Worm (Caenorhabditis elegans) whole organism, L4/young adult: Measurements from ENCODE around the gene D1022.9.

Source experiments
- W03F9.2 ChIP-seq: fragments of 150-350 bp; optimal IDR thresholded peaks from 2 replicates; lab custom pipeline; 2014; ENCODE audit warnings: missing biosample characterization, missing genetic modification characterization
- dao-5 ChIP-seq: sonication (generic microtip); optimal IDR thresholded peaks from 2 replicates; lab custom pipeline; 2016; ENCODE audit warnings: missing genotype, missing genetic modification characterization, moderate library complexity, missing compliant biosample characterization
- him-1 ChIP-seq: sonication (generic microtip); optimal IDR thresholded peaks from 2 replicates; lab custom pipeline; 2016; ENCODE audit warnings: missing genotype, missing genetic modification reagents, missing genetic modification characterization, missing compliant biosample characterization

Gene D1022.9

ce11 chrII:7496070-7496469 is 6.6 kb upstream of the D1022.9 start, which contains the start of gene spi-1:
Gene spi-1, plus strand, starts transcription at chrII:7496247.
- TF ChIP-seq dao-5 (tag; lab: Kevin White, UChicago) (no peak), W03F9.2 (tag; lab: Kevin White, UChicago) (no peak), him-1 (no peak)

- TF ChIP-seq dao-5 (tag; lab: Kevin White, UChicago): no peak
- TF ChIP-seq W03F9.2 (tag; lab: Kevin White, UChicago): no peak
- TF ChIP-seq him-1: no peak
Measured at ce11 chrII:7494155-7494554, 4.7 kb upstream of the D1022.9 start, which contains the start of gene R10H1.1. Gene R10H1.1, plus strand, starts transcription at chrII:7494455.

DNA sequence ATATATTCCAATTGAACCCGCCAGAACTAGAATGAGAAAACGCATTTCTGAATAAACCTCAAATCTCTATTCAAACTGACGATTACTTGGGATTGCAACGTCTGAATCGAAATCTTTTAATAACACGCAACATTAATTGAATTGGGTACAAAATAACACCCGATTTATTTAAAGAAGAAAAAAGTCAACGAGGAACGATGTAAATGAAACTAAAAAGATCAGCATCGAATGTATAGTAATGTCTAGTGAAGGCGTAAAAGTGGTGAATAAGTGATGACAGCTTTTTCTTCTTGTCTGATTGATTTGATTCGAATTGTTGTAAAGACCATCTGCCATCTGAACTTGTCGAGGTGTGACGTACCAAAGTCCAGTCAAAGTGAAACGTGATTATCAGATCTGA is 4.1 kb upstream of the D1022.9 start, which contains the start of gene nas-23:
nas-23 (minus strand) TSS at position 101 of the 400 bp plus-strand sequence.
- TF ChIP-seq him-1 (no peak), dao-5 (tag; lab: Kevin White, UChicago) (no peak), W03F9.2 (tag; lab: Kevin White, UChicago) (no peak)

ce11 chrII:7483009-7483408 is 6.5 kb downstream of the D1022.9 start, which contains the start of gene cah-2:
Gene cah-2, minus strand, starts transcription at chrII:7483109.
- TF ChIP-seq dao-5 (tag; lab: Kevin White, UChicago): no peak

DNA sequence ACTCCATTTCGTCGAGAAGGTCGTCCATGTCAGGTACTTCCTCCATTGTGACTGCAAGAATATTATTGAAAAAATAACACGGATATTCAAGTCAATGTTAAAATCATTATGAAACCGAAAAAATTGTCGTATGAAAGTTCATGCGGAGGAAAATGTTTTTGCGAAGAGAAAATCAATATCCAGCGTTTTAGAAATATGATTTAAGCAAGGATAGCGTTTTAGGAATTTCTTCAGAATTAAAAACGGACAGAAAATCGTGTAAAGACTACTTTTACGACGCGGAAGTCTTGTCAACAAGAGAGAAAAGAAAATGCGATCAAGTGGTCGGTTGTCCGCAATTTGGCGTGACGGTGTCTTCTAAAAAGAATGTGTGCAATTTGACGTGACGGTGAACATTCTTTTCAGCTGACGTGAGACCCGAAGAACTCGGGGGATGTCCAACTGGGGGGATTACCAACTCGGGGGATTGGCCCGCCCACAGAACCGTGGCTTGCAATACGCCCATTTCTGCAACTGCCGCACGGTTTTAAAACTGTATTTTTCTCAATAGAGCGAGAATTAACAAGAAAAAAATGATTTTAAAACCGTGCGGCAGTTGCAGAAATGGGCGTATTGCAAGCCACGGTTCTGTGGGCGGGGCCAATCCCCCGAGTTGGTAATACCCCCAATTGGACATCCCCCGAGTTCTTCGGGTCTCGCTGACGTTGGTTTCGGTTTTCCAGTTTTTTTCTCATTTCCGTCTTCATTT is 10.8 kb downstream of the D1022.9 start, which contains the start of the genes aka-1 and ubc-6:
aka-1 (minus strand) TSS at position 51 of the 748 bp plus-strand sequence.
ubc-6 (plus strand) TSS at position 701 of the 748 bp plus-strand sequence.
- peak; percentile 78 for TF ChIP-seq him-1
- TF ChIP-seq dao-5 (tag; lab: Kevin White, UChicago): peak; percentile 7
- TF ChIP-seq W03F9.2 (tag; lab: Kevin White, UChicago): peak; percentile 71

- TF ChIP-seq dao-5 (tag; lab: Kevin White, UChicago) (no peak), W03F9.2 (tag; lab: Kevin White, UChicago) (no peak), him-1 (no peak)
Measured at ce11 chrII:7469318-7469717, 20.2 kb downstream of the D1022.9 start.

- TF ChIP-seq dao-5 (tag; lab: Kevin White, UChicago): no peak
- TF ChIP-seq W03F9.2 (tag; lab: Kevin White, UChicago): no peak
- TF ChIP-seq him-1: no peak
Measured at ce11 chrII:7465519-7465918, 24.0 kb downstream of the D1022.9 start, which contains the start of gene sro-1. Gene sro-1, minus strand, starts transcription at chrII:7465619.

DNA sequence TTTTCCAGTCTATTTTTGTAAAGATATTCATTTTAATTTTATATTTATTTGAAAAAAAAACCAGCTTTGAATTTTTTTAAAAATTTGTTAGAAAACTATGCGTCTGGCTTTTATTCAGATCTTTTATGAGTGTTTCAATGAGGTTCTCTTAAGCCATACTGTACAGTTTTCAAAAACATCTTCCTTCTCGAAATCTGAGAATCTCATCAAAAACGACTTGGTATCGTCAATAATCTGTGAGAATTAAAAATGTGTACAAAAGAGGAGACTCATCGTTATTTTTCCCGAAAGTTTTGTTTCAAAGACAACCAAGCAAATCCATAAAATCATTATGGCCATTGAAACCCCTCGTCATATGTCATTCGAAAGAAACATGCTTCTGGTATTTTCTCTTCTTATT is 30.3 kb downstream of the D1022.9 start, which contains the start of gene D1022.2:
D1022.2 (plus strand) TSS at position 301 of the 400 bp plus-strand sequence.
- no peak for TF ChIP-seq W03F9.2 (tag; lab: Kevin White, UChicago)
- no peak for TF ChIP-seq him-1
- TF ChIP-seq dao-5 (tag; lab: Kevin White, UChicago): no peak

DNA sequence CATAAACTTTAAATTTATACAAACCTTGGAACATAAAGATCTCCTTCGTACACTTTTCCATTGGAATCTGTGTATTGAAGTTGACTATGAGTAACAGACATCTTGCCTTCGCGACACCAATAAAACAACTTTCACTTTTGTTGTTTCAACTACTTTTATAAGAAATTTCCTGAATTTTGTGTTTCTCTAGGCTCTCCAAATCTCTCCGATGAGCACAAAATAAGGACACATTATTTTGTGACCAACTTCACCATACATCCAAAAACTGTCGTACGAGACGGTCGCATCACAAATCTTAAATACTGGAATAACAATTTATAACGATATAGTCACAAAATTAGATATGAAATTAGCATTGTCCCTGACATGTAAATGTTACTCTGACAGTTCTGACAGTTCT is 30.8 kb downstream of the D1022.9 start, which contains the start of gene D1022.5:
D1022.5 (minus strand) TSS at position 101 of the 400 bp plus-strand sequence.
- no peak for TF ChIP-seq W03F9.2 (tag; lab: Kevin White, UChicago)
- TF ChIP-seq him-1: no peak
- no peak for TF ChIP-seq dao-5 (tag; lab: Kevin White, UChicago)

- TF ChIP-seq dao-5 (tag; lab: Kevin White, UChicago) (no peak), W03F9.2 (tag; lab: Kevin White, UChicago) (no peak), him-1 (no peak)
Measured at ce11 chrII:7457210-7457609, 32.3 kb downstream of the D1022.9 start, which contains the start of gene D1022.4. Gene D1022.4, minus strand, starts transcription at chrII:7457292.

- TF ChIP-seq dao-5 (tag; lab: Kevin White, UChicago) (no peak), W03F9.2 (tag; lab: Kevin White, UChicago) (no peak), him-1 (no peak)
Measured at ce11 chrII:7456184-7456583, 33.3 kb downstream of the D1022.9 start, which contains the start of gene D1022.3. Gene D1022.3, minus strand, starts transcription at chrII:7456284.
